Worm (Caenorhabditis elegans) whole organism, late embryonic: ENCODE data around the gene C04E7.5.

ENCODE experiments used
- C08G9.2 ChIP-seq: sonication (generic microtip); optimal IDR thresholded peaks from 2 replicates; lab custom pipeline; 2016; ENCODE audit warnings: mild to moderate bottlenecking, missing genetic modification characterization, moderate library complexity, missing compliant biosample characterization
- C38D4.7 ChIP-seq: fragments of 200-800 bp; sonication (Bioruptor generic); optimal IDR thresholded peaks from 2 replicates; lab custom pipeline; 2018; ENCODE audit warnings: mild to moderate bottlenecking, missing genetic modification characterization, moderate library complexity, missing compliant biosample characterization
- K09A11.1 ChIP-seq: sonication (generic microtip); optimal IDR thresholded peaks from 2 replicates; lab custom pipeline; 2017; ENCODE audit warnings: antibody characterized with exemption, mild to moderate bottlenecking, missing genetic modification characterization, missing compliant biosample characterization; ENCODE audit not compliant: insufficient read depth
- T23F11.4 ChIP-seq: fragments of 200-800 bp; sonication (Bioruptor generic); optimal IDR thresholded peaks from 2 replicates; lab custom pipeline; 2018; ENCODE audit warnings: mild to moderate bottlenecking, missing genetic modification characterization, missing compliant biosample characterization
- Y22D7AL.16 ChIP-seq: sonication (generic microtip); optimal IDR thresholded peaks from 2 replicates; lab custom pipeline; 2016; ENCODE audit warnings: missing genetic modification characterization, missing compliant biosample characterization
- ceh-18 ChIP-seq: sonication (generic microtip); optimal IDR thresholded peaks from 2 replicates; lab custom pipeline; 2016; ENCODE audit warnings: missing genetic modification characterization, missing compliant biosample characterization
- ceh-19 ChIP-seq: fragments of 200-800 bp; sonication (Bioruptor generic); optimal IDR thresholded peaks from 2 replicates; lab custom pipeline; 2018; ENCODE audit warnings: mild to moderate bottlenecking, missing genetic modification characterization, missing compliant biosample characterization
- ceh-24 ChIP-seq: sonication (generic microtip); optimal IDR thresholded peaks from 2 replicates; lab custom pipeline; 2016; ENCODE audit warnings: mild to moderate bottlenecking, missing genetic modification characterization, missing compliant biosample characterization
- ceh-30 ChIP-seq: fragments of 150-350 bp; optimal IDR thresholded peaks from 2 replicates; lab custom pipeline; 2014; ENCODE audit warnings: missing biosample characterization, missing genetic modification characterization
- ceh-34 ChIP-seq: sonication (generic microtip); optimal IDR thresholded peaks from 2 replicates; lab custom pipeline; 2016; ENCODE audit warnings: mild to moderate bottlenecking, missing genetic modification characterization, missing compliant biosample characterization
- ceh-48 ChIP-seq: sonication (generic microtip); optimal IDR thresholded peaks from 2 replicates; lab custom pipeline; 2016; ENCODE audit warnings: missing genetic modification characterization, inconsistent platforms, missing compliant biosample characterization
- che-1 ChIP-seq: sonication (generic microtip); optimal IDR thresholded peaks from 2 replicates; lab custom pipeline; 2016; ENCODE audit warnings: mild to moderate bottlenecking, missing genetic modification characterization, missing compliant biosample characterization
- dmd-4 ChIP-seq: sonication (generic microtip); optimal IDR thresholded peaks from 2 replicates; lab custom pipeline; 2016; ENCODE audit warnings: borderline replicate concordance, missing genetic modification characterization, missing compliant biosample characterization
- elt-2 ChIP-seq: sonication (generic microtip); optimal IDR thresholded peaks from 2 replicates; lab custom pipeline; 2016; ENCODE audit warnings: missing genetic modification reagents, missing genetic modification characterization, missing compliant biosample characterization
- elt-4 ChIP-seq: sonication (generic microtip); optimal IDR thresholded peaks from 2 replicates; lab custom pipeline; 2016; ENCODE audit warnings: missing genetic modification characterization, missing compliant biosample characterization
- eyg-1 ChIP-seq: sonication (generic microtip); optimal IDR thresholded peaks from 2 replicates; lab custom pipeline; 2016; ENCODE audit warnings: missing genotype, missing genetic modification characterization, missing compliant biosample characterization
- gmeb-2 ChIP-seq: sonication (generic microtip); optimal IDR thresholded peaks from 2 replicates; lab custom pipeline; 2016; ENCODE audit warnings: missing genetic modification characterization, inconsistent platforms, missing compliant biosample characterization
- nhr-11 ChIP-seq: fragments of 150-350 bp; optimal IDR thresholded peaks from 2 replicates; lab custom pipeline; 2014; ENCODE audit warnings: missing biosample characterization, missing genetic modification characterization
- nhr-232 ChIP-seq: sonication (generic microtip); optimal IDR thresholded peaks from 2 replicates; lab custom pipeline; 2016; ENCODE audit warnings: missing genetic modification characterization, missing compliant biosample characterization
- npax-4 ChIP-seq: sonication (generic microtip); optimal IDR thresholded peaks from 2 replicates; lab custom pipeline; 2016; ENCODE audit warnings: missing genetic modification characterization, missing compliant biosample characterization
- pag-3 ChIP-seq: sonication (generic microtip); optimal IDR thresholded peaks from 2 replicates; lab custom pipeline; 2016; ENCODE audit warnings: missing compliant biosample characterization, missing genetic modification characterization, borderline replicate concordance
- pax-1 ChIP-seq: fragments of 150-350 bp; optimal IDR thresholded peaks from 2 replicates; lab custom pipeline; 2014; ENCODE audit warnings: missing biosample characterization, missing genetic modification characterization
- pha-4 ChIP-seq: fragments of 150-350 bp; optimal IDR thresholded peaks from 2 replicates; lab custom pipeline; 2018; ENCODE audit warnings: missing biosample characterization, missing genetic modification reagents, missing genetic modification characterization
- pqm-1 ChIP-seq: sonication (generic microtip); optimal IDR thresholded peaks from 2 replicates; lab custom pipeline; 2016; ENCODE audit warnings: missing genetic modification characterization, missing compliant biosample characterization
- ref-2 ChIP-seq: sonication (generic microtip); optimal IDR thresholded peaks from 2 replicates; lab custom pipeline; 2016; ENCODE audit warnings: missing genetic modification characterization, missing compliant biosample characterization
- rnt-1 ChIP-seq: sonication (generic microtip); optimal IDR thresholded peaks from 2 replicates; lab custom pipeline; 2016; ENCODE audit warnings: missing genetic modification characterization, missing compliant biosample characterization
- sdc-2 ChIP-seq: sonication (generic microtip); optimal IDR thresholded peaks from 2 replicates; lab custom pipeline; 2016; ENCODE audit warnings: missing genotype, missing genetic modification characterization, missing compliant biosample characterization
- sox-2 ChIP-seq: fragments of 200-800 bp; sonication (Bioruptor generic); IDR thresholded peaks from 2 replicates; pipeline ENCODE4 v1.3.6; 2022; ENCODE audit warnings: missing genetic modification reagents, missing genetic modification characterization, missing compliant biosample characterization
- sox-4 ChIP-seq: sonication (generic microtip); optimal IDR thresholded peaks from 2 replicates; lab custom pipeline; 2017; ENCODE audit warnings: mild to moderate bottlenecking, missing genetic modification characterization, inconsistent platforms, missing compliant biosample characterization
- syd-9 ChIP-seq: sonication (generic microtip); optimal IDR thresholded peaks from 2 replicates; lab custom pipeline; 2016; ENCODE audit warnings: mild to moderate bottlenecking, missing genetic modification characterization, moderate library complexity, missing compliant biosample characterization
- tbx-7 ChIP-seq: sonication (generic microtip); optimal IDR thresholded peaks from 2 replicates; lab custom pipeline; 2016; ENCODE audit warnings: missing genotype, missing genetic modification characterization, missing compliant biosample characterization
- unc-3 ChIP-seq, 2 experiments: fragments of 200-800 bp in 1 of 2; sonication (Bioruptor generic) in 1 of 2; sonication (generic microtip) in 1 of 2; conservative IDR thresholded peaks in 1 of 2; optimal IDR thresholded peaks in 1 of 2; 2 replicates each; pipeline versions ENCODE4 v1.3.6 to Lab custom; 2016 to 2022; ENCODE audit warnings: missing compliant biosample characterization in 2 of 2, missing genetic modification characterization in 2 of 2, missing genetic modification reagents in 1 of 2
- unc-55 ChIP-seq: sonication (generic microtip); optimal IDR thresholded peaks from 2 replicates; lab custom pipeline; 2017; ENCODE audit warnings: missing biosample characterization, missing genetic modification reagents, missing genetic modification characterization
- unc-86 ChIP-seq: sonication (generic microtip); optimal IDR thresholded peaks from 2 replicates; lab custom pipeline; 2016; ENCODE audit warnings: missing genetic modification characterization, missing compliant biosample characterization
- ztf-16 ChIP-seq: sonication (generic microtip); optimal IDR thresholded peaks from 2 replicates; lab custom pipeline; 2017; ENCODE audit warnings: missing genetic modification characterization, missing compliant biosample characterization

C04E7.5 gene

DNA sequence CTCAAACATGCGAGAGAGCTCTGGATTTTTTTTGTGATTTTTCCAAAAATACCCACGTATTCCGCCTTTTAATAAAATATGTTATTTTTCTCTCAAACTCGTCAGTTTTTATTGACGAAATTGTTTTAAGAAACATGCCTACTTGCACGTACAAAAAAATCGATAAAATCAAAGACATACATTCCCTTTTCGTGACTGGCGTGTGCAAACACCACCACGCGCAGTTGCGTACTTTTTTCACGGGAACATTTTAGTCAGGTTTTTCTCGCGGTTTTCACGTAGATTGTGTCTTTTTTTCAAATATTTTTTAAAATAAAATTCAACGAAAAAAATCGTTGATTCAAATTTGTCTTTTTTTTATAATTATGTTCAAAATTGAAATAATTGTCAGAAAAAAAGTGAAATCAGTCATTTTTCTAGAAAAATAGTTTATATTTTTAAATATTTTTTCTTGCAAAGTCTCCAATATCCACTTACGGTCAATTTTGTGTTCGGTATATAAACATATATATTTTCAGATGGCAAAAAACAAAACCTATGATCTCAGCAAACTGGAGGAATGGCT is 34.9 kb upstream of the C04E7.5 start, which contains the start of gene M02E1.1:
Gene M02E1.1 (plus strand): TSS at position 515 of the 565 bp plus-strand sequence.
- TF ChIP-seq che-1 (tag; lab: Kevin White, UChicago), result no peak
- peak; percentile 88 for TF ChIP-seq ceh-48 (tag; lab: Kevin White, UChicago)

DNA sequence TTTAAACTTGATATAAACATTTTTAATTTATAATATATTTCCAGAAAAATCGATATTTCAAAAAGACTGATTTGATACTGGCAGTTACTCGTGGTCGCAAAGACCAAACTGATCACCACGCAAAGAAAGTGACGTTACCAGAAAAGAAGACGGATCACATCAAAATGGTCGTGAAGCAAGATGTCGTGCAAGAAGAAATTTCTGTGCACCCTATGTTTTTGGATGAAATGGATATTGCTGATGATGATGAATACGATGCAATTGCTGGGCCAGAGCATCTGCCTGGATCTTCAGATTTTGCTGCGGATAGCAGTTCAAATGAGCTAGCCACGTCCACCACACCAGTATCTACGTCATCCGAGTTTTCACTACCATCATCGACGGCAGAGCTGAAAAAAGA is 31.8 kb upstream of the C04E7.5 start:
- TF ChIP-seq nhr-232 (tag; lab: Kevin White, UChicago), result no peak
- no peak for TF ChIP-seq ceh-18 (tag; lab: Kevin White, UChicago)
- TF ChIP-seq ceh-34, result no peak
- TF ChIP-seq gmeb-2 (tag; lab: Kevin White, UChicago), result no peak
- TF ChIP-seq tbx-7 (tag; lab: Kevin White, UChicago), result no peak
- no peak for TF ChIP-seq unc-86 (tag; lab: Kevin White, UChicago)
- TF ChIP-seq pqm-1 (tag; lab: Kevin White, UChicago), result no peak

DNA sequence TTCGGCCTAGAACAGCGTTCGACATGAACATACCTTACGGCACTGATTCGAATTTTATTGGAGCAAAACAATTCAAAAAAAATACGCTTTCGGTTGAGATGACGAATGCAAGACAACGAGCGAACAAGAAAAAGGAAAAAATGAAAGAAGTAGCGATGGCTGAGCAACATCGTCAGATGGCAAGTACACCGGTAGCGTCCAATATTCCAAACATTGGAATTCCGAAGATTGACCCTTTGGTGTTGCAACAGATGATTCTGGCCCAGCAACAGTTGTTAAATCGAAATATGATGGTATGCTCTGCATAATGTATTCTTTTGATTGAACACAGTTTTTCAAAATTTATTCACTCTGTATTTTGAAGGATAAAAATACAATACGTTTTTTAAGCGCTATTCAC is 27.9 kb upstream of the C04E7.5 start:
- TF ChIP-seq unc-3 (GFP tag; conservative IDR thresholded peaks at IDR 0.05; lab: Robert Waterston, UW), result no peak
- no peak for TF ChIP-seq unc-3 (tag; optimal IDR thresholded peaks at IDR 0.05; lab: Kevin White, UChicago)
- no peak for TF ChIP-seq T23F11.4 (GFP tag; lab: Kevin White, UChicago)
- TF ChIP-seq sox-2, result no peak
- TF ChIP-seq ceh-30, result no peak
- no peak for TF ChIP-seq sox-4
- no peak for TF ChIP-seq nhr-11 (tag; lab: Kevin White, UChicago)
- no peak for TF ChIP-seq pag-3
- TF ChIP-seq nhr-232 (tag; lab: Kevin White, UChicago), result no peak
- TF ChIP-seq ceh-19 (GFP tag; lab: Kevin White, UChicago), result no peak
- no peak for TF ChIP-seq unc-55 (GFP tag; lab: Kevin White, UChicago)
- TF ChIP-seq ztf-16 (tag; lab: Kevin White, UChicago), result no peak
- TF ChIP-seq pax-1, result no peak

DNA sequence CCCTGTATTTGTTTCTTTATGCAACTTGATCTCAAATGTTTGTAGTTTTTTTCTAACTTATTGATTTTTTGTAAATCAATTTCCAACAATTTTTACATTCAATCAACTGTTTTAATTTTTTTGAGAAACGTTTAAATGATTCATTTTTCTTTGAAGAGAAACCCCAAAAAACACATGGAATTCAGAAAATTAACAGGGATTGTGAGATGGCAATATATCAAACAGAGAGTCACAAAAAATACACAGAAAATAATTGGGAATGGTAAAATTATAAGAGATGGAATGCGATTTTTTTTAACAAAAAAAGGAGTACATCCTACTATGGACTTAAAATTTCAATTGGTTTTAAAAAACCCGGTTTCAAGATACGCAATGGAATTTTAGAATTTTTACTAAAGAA is 26.1 kb upstream of the C04E7.5 start:
- no peak for TF ChIP-seq elt-2
- TF ChIP-seq Y22D7AL.16 (tag; lab: Kevin White, UChicago), result no peak
- no peak for TF ChIP-seq ceh-24 (tag; lab: Kevin White, UChicago)
- TF ChIP-seq npax-4 (tag; lab: Kevin White, UChicago), result no peak
- TF ChIP-seq sdc-2 (tag; lab: Kevin White, UChicago), result no peak
- no peak for TF ChIP-seq rnt-1 (tag; lab: Kevin White, UChicago)
- TF ChIP-seq nhr-232 (tag; lab: Kevin White, UChicago), result no peak
- TF ChIP-seq dmd-4 (tag; lab: Kevin White, UChicago), result no peak
- no peak for TF ChIP-seq syd-9 (tag; lab: Kevin White, UChicago)

DNA sequence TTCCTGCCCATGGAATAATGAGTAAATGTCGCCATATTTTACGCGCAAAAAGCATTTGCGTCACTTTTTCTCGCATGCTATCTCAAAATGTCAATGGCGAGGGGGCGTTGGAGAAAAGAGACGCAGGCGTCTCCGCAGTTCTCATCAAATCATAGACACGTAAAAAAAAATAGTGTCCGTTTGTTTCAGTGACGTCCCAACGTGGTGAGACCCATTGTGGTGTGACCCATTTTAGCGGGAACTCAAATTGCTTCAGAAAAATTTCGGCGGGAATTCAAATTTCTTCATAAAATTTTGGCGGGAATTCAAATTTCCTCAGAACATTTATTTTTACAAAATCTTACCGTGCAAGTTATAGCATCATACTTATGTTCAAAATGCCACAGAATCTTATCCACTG is 16.8 kb upstream of the C04E7.5 start:
- TF ChIP-seq pax-1 (no peak), K09A11.1 (tag; lab: Kevin White, UChicago) (no peak), pha-4 (no peak), nhr-11 (tag; lab: Kevin White, UChicago) (no peak), eyg-1 (tag; lab: Kevin White, UChicago) (no peak), ceh-30 (no peak), ref-2 (tag; lab: Kevin White, UChicago) (no peak), C38D4.7 (GFP tag; lab: Kevin White, UChicago) (no peak), C08G9.2 (no peak), sox-4 (no peak), elt-4 (no peak)
